Fruit fly (Drosophila melanogaster) whole organism, embryonic: ENCODE data around the gene CG17768.

Source experiments
- CG10979 ChIP-seq: fragments of 200-800 bp; sonication (Bioruptor generic); optimal IDR thresholded peaks from 2 replicates; lab custom pipeline; 2018; ENCODE audit warnings: missing biosample characterization, mild to moderate bottlenecking, missing genetic modification characterization, moderate library complexity
- CG11085 ChIP-seq: fragments of 200-800 bp; sonication (Bioruptor generic); IDR thresholded peaks from 2 replicates; pipeline ENCODE4 v1.3.6; 2022; ENCODE audit warnings: missing biosample characterization, missing genetic modification characterization
- CG13296 ChIP-seq: fragments of 200-800 bp; sonication (Bioruptor generic); optimal IDR thresholded peaks from 3 replicates; lab custom pipeline; 2018; ENCODE audit warnings: missing biosample characterization, mild to moderate bottlenecking, missing genetic modification characterization
- CG17186 ChIP-seq: fragments of 200-800 bp; sonication (Bioruptor generic); optimal IDR thresholded peaks from 3 replicates; lab custom pipeline; 2017; ENCODE audit warnings: missing biosample characterization, missing genetic modification reagents, missing genetic modification characterization
- CG17568 ChIP-seq: fragments of 200-800 bp; sonication (Bioruptor generic); optimal IDR thresholded peaks from 2 replicates; lab custom pipeline; 2018; ENCODE audit warnings: missing biosample characterization, mild to moderate bottlenecking, missing genetic modification characterization, moderate library complexity
- CG31224 ChIP-seq: fragments of 200-800 bp; sonication (Bioruptor generic); IDR thresholded peaks from 2 replicates; pipeline ENCODE4 v1.3.6; 2022; ENCODE audit warnings: missing biosample characterization, missing genetic modification characterization
- CG4424 ChIP-seq: fragments of 200-800 bp; sonication (Bioruptor generic); optimal IDR thresholded peaks from 3 replicates; lab custom pipeline; 2016; ENCODE audit warnings: missing biosample characterization, missing genetic modification characterization
- CG6813 ChIP-seq: fragments of 200-800 bp; sonication (Bioruptor generic); optimal IDR thresholded peaks from 2 replicates; lab custom pipeline; 2017; ENCODE audit warnings: missing biosample characterization, missing genetic modification characterization, mild to moderate bottlenecking, moderate library complexity, missing genetic modification reagents
- CG6854 ChIP-seq: fragments of 200-800 bp; sonication (Bioruptor generic); optimal IDR thresholded peaks from 3 replicates; lab custom pipeline; 2017; ENCODE audit warnings: missing biosample characterization, mild to moderate bottlenecking, missing genetic modification characterization
- CG7987 ChIP-seq: fragments of 200-800 bp; sonication (Bioruptor generic); optimal IDR thresholded peaks from 2 replicates; lab custom pipeline; 2018; ENCODE audit warnings: missing biosample characterization, mild to moderate bottlenecking, missing genetic modification characterization, moderate library complexity
- CG9797 ChIP-seq: fragments of 200-800 bp; sonication (Bioruptor generic); optimal IDR thresholded peaks from 3 replicates; lab custom pipeline; 2018; ENCODE audit warnings: missing biosample characterization, mild to moderate bottlenecking, missing genetic modification characterization
- D ChIP-seq, 2 experiments: fragments of 200-800 bp in 1 of 2; fragments of >200 bp in 1 of 2; sonication (Bioruptor generic) in 1 of 2; optimal IDR thresholded peaks; 2 replicates in 1 of 2; 3 replicates in 1 of 2; lab custom pipeline; 2017; ENCODE audit warnings: mild to moderate bottlenecking in 1 of 2, missing biosample characterization in 1 of 2, missing genetic modification characterization in 1 of 2, missing genetic modification reagents in 1 of 2
- Doc2 ChIP-seq: fragments of 200-800 bp; sonication (Bioruptor generic); IDR thresholded peaks from 2 replicates; pipeline ENCODE4 v1.3.6; 2022; ENCODE audit warnings: missing biosample characterization, missing genetic modification characterization
- E2f2 ChIP-seq: fragments of 200-800 bp; sonication (Bioruptor generic); IDR thresholded peaks from 2 replicates; pipeline ENCODE4 v1.3.6; 2022; ENCODE audit warnings: missing biosample characterization, missing genetic modification characterization
- Gsc ChIP-seq: fragments of 200-800 bp; sonication (Bioruptor generic); IDR thresholded peaks from 2 replicates; pipeline ENCODE4 v1.3.6; 2022; ENCODE audit warnings: missing biosample characterization, missing genetic modification characterization
- H2.0 ChIP-seq: fragments of 200-800 bp; sonication (Bioruptor generic); IDR thresholded peaks from 2 replicates; pipeline ENCODE4 v1.3.6; 2022; ENCODE audit warnings: missing biosample characterization, missing genetic modification characterization
- Hr78 ChIP-seq, 2 experiments: fragments of 200-800 bp in 1 of 2; fragments of >200 bp in 1 of 2; sonication (Bioruptor generic) in 1 of 2; optimal IDR thresholded peaks; 2 replicates each; lab custom pipeline; 2017 to 2019; ENCODE audit warnings: missing biosample characterization in 2 of 2, missing genetic modification characterization in 2 of 2, mild to moderate bottlenecking in 1 of 2, moderate library complexity in 1 of 2
- Jarid2 ChIP-seq: fragments of 200-800 bp; sonication (Bioruptor generic); optimal IDR thresholded peaks from 3 replicates; lab custom pipeline; 2017; ENCODE audit warnings: mild to moderate bottlenecking, missing biosample characterization, missing genetic modification reagents, missing genetic modification characterization
- Neu2 ChIP-seq: fragments of 200-800 bp; sonication (Bioruptor generic); optimal IDR thresholded peaks from 3 replicates; lab custom pipeline; 2016; ENCODE audit warnings: missing biosample characterization, missing genetic modification characterization, borderline replicate concordance
- Nf-YB ChIP-seq: fragments of 200-800 bp; sonication (Bioruptor generic); optimal IDR thresholded peaks from 3 replicates; lab custom pipeline; 2019; ENCODE audit warnings: missing biosample characterization, mild to moderate bottlenecking, missing genetic modification characterization, moderate library complexity
- Nf-YC ChIP-seq: fragments of 200-800 bp; optimal IDR thresholded peaks from 3 replicates; lab custom pipeline; 2019; ENCODE audit warnings: missing biosample characterization, mild to moderate bottlenecking, missing genetic modification characterization, moderate library complexity
- Sry-δ ChIP-seq: fragments of 200-800 bp; sonication (Bioruptor generic); optimal IDR thresholded peaks from 2 replicates; lab custom pipeline; 2016; ENCODE audit warnings: missing biosample characterization, missing genetic modification characterization
- Trl ChIP-seq, 3 experiments: fragments of >200 bp in 2 of 3; fragments of 200-800 bp in 1 of 3; sonication (Bioruptor generic) in 1 of 3; optimal IDR thresholded peaks; 2 replicates in 1 of 3; 3 replicates in 2 of 3; lab custom pipeline; 2016 to 2017; ENCODE audit warnings: missing biosample characterization in 1 of 3, missing genetic modification characterization in 1 of 3
- chn ChIP-seq: fragments of 200-800 bp; sonication (Bioruptor generic); optimal IDR thresholded peaks from 2 replicates; lab custom pipeline; 2016; ENCODE audit warnings: missing biosample characterization, missing genetic modification characterization
- da ChIP-seq: fragments of 200-800 bp; sonication (Bioruptor generic); optimal IDR thresholded peaks from 2 replicates; lab custom pipeline; 2016; ENCODE audit warnings: missing biosample characterization, missing genetic modification characterization
- dimm ChIP-seq: fragments of 200-800 bp; sonication (Bioruptor generic); IDR thresholded peaks from 2 replicates; pipeline ENCODE4 v1.3.6; 2022; ENCODE audit warnings: missing biosample characterization, missing genetic modification characterization
- ems ChIP-seq: fragments of 200-800 bp; sonication (Bioruptor generic); optimal IDR thresholded peaks from 3 replicates; lab custom pipeline; 2016; ENCODE audit warnings: missing biosample characterization, missing genetic modification characterization
- exex ChIP-seq: fragments of 200-800 bp; sonication (Bioruptor generic); optimal IDR thresholded peaks from 4 replicates; lab custom pipeline; 2018; ENCODE audit warnings: missing biosample characterization, mild to moderate bottlenecking, missing genetic modification characterization, moderate library complexity
- fd3F ChIP-seq: fragments of 200-800 bp; sonication (Bioruptor generic); optimal IDR thresholded peaks from 2 replicates; lab custom pipeline; 2018; ENCODE audit warnings: missing biosample characterization, mild to moderate bottlenecking, missing genetic modification characterization, moderate library complexity
- h ChIP-seq: fragments of >200 bp; optimal IDR thresholded peaks from 2 replicates; lab custom pipeline; 2017
- kni ChIP-seq: fragments of 200-800 bp; sonication (Bioruptor generic); optimal IDR thresholded peaks from 3 replicates; lab custom pipeline; 2017; ENCODE audit warnings: mild to moderate bottlenecking, missing biosample characterization, missing genetic modification reagents, missing genetic modification characterization
- mld ChIP-seq: fragments of 200-800 bp; sonication (Bioruptor generic); IDR thresholded peaks from 3 replicates; pipeline ENCODE4 v1.3.6; 2022; ENCODE audit warnings: missing biosample characterization, missing genetic modification characterization; ENCODE audit not compliant: partially characterized antibody
- pnt ChIP-seq: fragments of 200-800 bp; sonication (Bioruptor generic); optimal IDR thresholded peaks from 3 replicates; lab custom pipeline; 2016; ENCODE audit warnings: missing biosample characterization, missing genetic modification characterization
- pros ChIP-seq: fragments of 200-800 bp; sonication (Bioruptor generic); optimal IDR thresholded peaks from 3 replicates; lab custom pipeline; 2019; ENCODE audit warnings: missing biosample characterization, mild to moderate bottlenecking, missing genetic modification characterization, moderate library complexity
- pzg ChIP-seq: fragments of 200-800 bp; sonication (Bioruptor generic); optimal IDR thresholded peaks from 3 replicates; lab custom pipeline; 2018; ENCODE audit warnings: missing biosample characterization, mild to moderate bottlenecking, missing genetic modification characterization, moderate library complexity
- ranshi ChIP-seq: fragments of 200-800 bp; sonication (Bioruptor generic); IDR thresholded peaks from 2 replicates; pipeline ENCODE4 v1.3.6; 2022; ENCODE audit warnings: missing biosample characterization, missing genetic modification characterization
- seq ChIP-seq: fragments of 200-800 bp; sonication (Bioruptor generic); IDR thresholded peaks from 2 replicates; pipeline ENCODE4 v1.3.6; 2022; ENCODE audit warnings: missing biosample characterization, missing genetic modification characterization
- so ChIP-seq: fragments of 200-800 bp; sonication (Bioruptor generic); IDR thresholded peaks from 3 replicates; pipeline ENCODE4 v1.3.6; 2022; ENCODE audit warnings: missing biosample characterization, missing genetic modification characterization
- stc ChIP-seq: fragments of 200-800 bp; sonication (Bioruptor generic); IDR thresholded peaks from 2 replicates; pipeline ENCODE4 v1.3.6; 2022; ENCODE audit warnings: missing biosample characterization, missing genetic modification characterization
- tll ChIP-seq, 2 experiments: fragments of 200-800 bp in 1 of 2; fragments of >200 bp in 1 of 2; sonication (Bioruptor generic) in 1 of 2; optimal IDR thresholded peaks; 2 replicates each; lab custom pipeline; 2017 to 2019; ENCODE audit warnings: missing biosample characterization in 2 of 2, missing genetic modification characterization in 2 of 2, mild to moderate bottlenecking in 1 of 2, moderate library complexity in 1 of 2
- trh ChIP-seq: fragments of 200-800 bp; sonication (Bioruptor generic); optimal IDR thresholded peaks from 2 replicates; lab custom pipeline; 2016; ENCODE audit warnings: missing biosample characterization, missing genetic modification characterization
- zen2 ChIP-seq: fragments of 200-800 bp; sonication (Bioruptor generic); IDR thresholded peaks from 3 replicates; pipeline ENCODE4 v1.3.6; 2022; ENCODE audit warnings: missing biosample characterization, missing genetic modification characterization; ENCODE audit not compliant: partially characterized antibody
- zfh2 ChIP-seq: fragments of 200-800 bp; sonication (Bioruptor generic); optimal IDR thresholded peaks from 2 replicates; lab custom pipeline; 2016; ENCODE audit warnings: missing biosample characterization, missing genetic modification characterization

Gene CG17768

dm6 chr2L:10356508-10356907 lies 48.5 kb downstream of the CG17768 start, which contains the start of the genes CtsL4 and ClpP (continued):
- no peak for TF ChIP-seq Jarid2 (GFP tag; lab: Kevin White, UChicago)
- TF ChIP-seq Hr78 (GFP tag; optimal IDR thresholded peaks at IDR 0.05; lab: Kevin White, UChicago) = no peak
- TF ChIP-seq CG11085 = no peak
- TF ChIP-seq CG31224 (GFP tag; lab: Robert Waterston, UW) = no peak
- TF ChIP-seq Sry-δ = peak; percentile 43
- TF ChIP-seq h (lab: Kevin White, UChicago) = no peak
- TF ChIP-seq tll (GFP tag; optimal IDR thresholded peaks at IDR 0.05; lab: Kevin White, UChicago) = no peak
- no peak for TF ChIP-seq CG6813 (GFP tag; lab: Kevin White, UChicago)
- no peak for TF ChIP-seq ranshi (GFP tag; lab: Robert Waterston, UW)
- no peak for TF ChIP-seq CG17568

- TF ChIP-seq da (GFP tag; lab: Kevin White, UChicago) (no peak), Neu2 (GFP tag; lab: Kevin White, UChicago) (no peak), CG4424 (GFP tag; lab: Kevin White, UChicago) (no peak), E2f2 (GFP tag; lab: Robert Waterston, UW) (no peak), zen2 (GFP tag; lab: Robert Waterston, UW) (no peak), CG7987 (GFP tag; lab: Kevin White, UChicago) (no peak), kni (no peak), CG10979 (no peak), dimm (GFP tag; lab: Robert Waterston, UW) (no peak), pzg (GFP tag; lab: Kevin White, UChicago) (no peak), so (GFP tag; lab: Robert Waterston, UW) (no peak), Nf-YC (tag; lab: Kevin White, UChicago) (peak; percentile 97), zfh2 (no peak), CG13296 (GFP tag; lab: Kevin White, UChicago) (no peak), pros (GFP tag; lab: Kevin White, UChicago) (peak; percentile 86), H2.0 (GFP tag; lab: Robert Waterston, UW) (no peak), trh (no peak), CG6854 (GFP tag; lab: Kevin White, UChicago) (no peak), CG17186 (no peak), Doc2 (no peak), ems (GFP tag; lab: Kevin White, UChicago) (no peak), Trl (optimal IDR thresholded peaks at IDR 0.05; lab: Kevin White, UChicago) (peak; percentile 45 to 50), Trl (GFP tag; optimal IDR thresholded peaks at IDR 0.05; lab: Kevin White, UChicago) (no peak), mld (no peak), Gsc (GFP tag; lab: Robert Waterston, UW) (no peak), exex (tag; lab: Kevin White, UChicago) (no peak), CG9797 (no peak), stc (GFP tag; lab: Robert Waterston, UW) (no peak), fd3F (GFP tag; lab: Kevin White, UChicago) (no peak), pnt (GFP tag; lab: Kevin White, UChicago) (no peak), seq (GFP tag; lab: Robert Waterston, UW) (peak; percentile 67; the same call in 1 of the 2 replicates), chn (no peak), D (optimal IDR thresholded peaks at IDR 0.05; lab: Kevin White, UChicago) (no peak), D (GFP tag; optimal IDR thresholded peaks at IDR 0.05; lab: Kevin White, UChicago) (no peak), Nf-YB (peak; percentile 96)
- TF ChIP-seq, all 482 proteins: peak for 5
These were observed 51.1 kb downstream of the CG17768 start, which contains the start of gene CG34367 for dm6 chr2L:10353871-10354270. Gene CG34367 (minus strand): TSS chr2L:10353905.
